Worm (Caenorhabditis elegans) whole organism, L3 larva: ENCODE results near the gene clec-182.

Experiments
- R02D3.7 ChIP-seq: fragments of 150-350 bp; optimal IDR thresholded peaks from 2 replicates; lab custom pipeline; 2014; ENCODE audit warnings: missing biosample characterization, missing genetic modification characterization
- ZK546.5 ChIP-seq: sonication (generic microtip); optimal IDR thresholded peaks from 2 replicates; lab custom pipeline; 2017; ENCODE audit warnings: missing biosample characterization, missing genetic modification characterization
- ceh-28 ChIP-seq: fragments of 150-350 bp; optimal IDR thresholded peaks from 2 replicates; lab custom pipeline; 2014; ENCODE audit warnings: missing biosample characterization, missing genetic modification reagents, missing genetic modification characterization
- ceh-82 ChIP-seq: fragments of 150-350 bp; optimal IDR thresholded peaks from 2 replicates; lab custom pipeline; 2014; ENCODE audit warnings: missing biosample characterization, missing genetic modification characterization
- daf-12 ChIP-seq: fragments of 150-350 bp; optimal IDR thresholded peaks from 2 replicates; lab custom pipeline; 2014; ENCODE audit warnings: missing biosample characterization, missing genetic modification reagents, missing genetic modification characterization
- egl-27 ChIP-seq: sonication (generic microtip); optimal IDR thresholded peaks from 4 replicates; lab custom pipeline; 2017; ENCODE audit warnings: missing biosample characterization, missing genetic modification reagents, missing genetic modification characterization
- egl-5 ChIP-seq: fragments of 150-350 bp; optimal IDR thresholded peaks from 2 replicates; lab custom pipeline; 2017; ENCODE audit warnings: missing biosample characterization, missing genetic modification reagents, missing genetic modification characterization, inconsistent platforms
- elt-1 ChIP-seq: fragments of 150-350 bp; optimal IDR thresholded peaks from 2 replicates; lab custom pipeline; 2014; ENCODE audit warnings: missing biosample characterization, missing genetic modification characterization
- elt-2 ChIP-seq: sonication (generic microtip); optimal IDR thresholded peaks from 2 replicates; lab custom pipeline; 2016; ENCODE audit warnings: missing genetic modification reagents, mild to moderate bottlenecking, missing genetic modification characterization, missing compliant biosample characterization
- elt-3 ChIP-seq, 3 experiments: fragments of 150-350 bp in 1 of 3; sonication (generic microtip) in 2 of 3; optimal IDR thresholded peaks; 2 replicates in 2 of 3; 4 replicates in 1 of 3; lab custom pipeline; 2014 to 2017; ENCODE audit warnings: missing biosample characterization in 3 of 3, missing genetic modification characterization in 3 of 3
- eor-1 ChIP-seq, 2 experiments: fragments of 150-350 bp; optimal IDR thresholded peaks; 2 replicates each; lab custom pipeline; 2014 to 2018; ENCODE audit warnings: missing biosample characterization in 2 of 2, missing genetic modification characterization in 2 of 2
- fkh-10 ChIP-seq: sonication (generic microtip); optimal IDR thresholded peaks from 2 replicates; lab custom pipeline; 2017; ENCODE audit warnings: missing biosample characterization, missing genetic modification reagents, missing genetic modification characterization
- fkh-2 ChIP-seq: fragments of 150-350 bp; optimal IDR thresholded peaks from 2 replicates; lab custom pipeline; 2014; ENCODE audit warnings: missing biosample characterization, missing genetic modification reagents, missing genetic modification characterization
- hmg-11 ChIP-seq: sonication (generic microtip); optimal IDR thresholded peaks from 2 replicates; lab custom pipeline; 2016; ENCODE audit warnings: missing genetic modification characterization, missing compliant biosample characterization
- jun-1 ChIP-seq: fragments of 150-350 bp; optimal IDR thresholded peaks from 2 replicates; lab custom pipeline; 2014; ENCODE audit warnings: missing biosample characterization, missing genetic modification reagents, missing genetic modification characterization
- lin-15B ChIP-seq: fragments of 150-350 bp; optimal IDR thresholded peaks from 2 replicates; lab custom pipeline; 2014; ENCODE audit warnings: missing biosample characterization, missing genetic modification characterization
- lin-39 ChIP-seq: fragments of 150-350 bp; optimal IDR thresholded peaks from 2 replicates; lab custom pipeline; 2018; ENCODE audit warnings: missing biosample characterization, missing genetic modification reagents, missing genetic modification characterization
- lsy-12 ChIP-seq: sonication (generic microtip); optimal IDR thresholded peaks from 2 replicates; lab custom pipeline; 2016; ENCODE audit warnings: mild to moderate bottlenecking, missing genetic modification characterization, missing compliant biosample characterization
- mdl-1 ChIP-seq: fragments of 150-350 bp; optimal IDR thresholded peaks from 2 replicates; lab custom pipeline; 2014; ENCODE audit warnings: missing biosample characterization, missing genetic modification characterization
- nfya-1 ChIP-seq: sonication (generic microtip); optimal IDR thresholded peaks from 2 replicates; lab custom pipeline; 2017; ENCODE audit warnings: missing genetic modification characterization, mild to moderate bottlenecking, missing compliant biosample characterization, antibody characterized with exemption, moderate library complexity; ENCODE audit not compliant: insufficient read depth
- nhr-11 ChIP-seq: fragments of 150-350 bp; optimal IDR thresholded peaks from 2 replicates; lab custom pipeline; 2014; ENCODE audit warnings: missing biosample characterization, missing genetic modification characterization
- nhr-23 ChIP-seq: fragments of 150-350 bp; optimal IDR thresholded peaks from 2 replicates; lab custom pipeline; 2014; ENCODE audit warnings: missing biosample characterization, missing genetic modification reagents, missing genetic modification characterization
- nhr-237 ChIP-seq: fragments of 150-350 bp; optimal IDR thresholded peaks from 2 replicates; lab custom pipeline; 2014; ENCODE audit warnings: missing biosample characterization, missing genetic modification characterization
- nhr-25 ChIP-seq: sonication (generic microtip); optimal IDR thresholded peaks from 2 replicates; lab custom pipeline; 2017; ENCODE audit warnings: missing biosample characterization, missing genetic modification characterization
- nhr-28 ChIP-seq: fragments of 150-350 bp; optimal IDR thresholded peaks from 2 replicates; lab custom pipeline; 2014; ENCODE audit warnings: missing biosample characterization, missing genetic modification characterization
- nhr-43 ChIP-seq: sonication (generic microtip); optimal IDR thresholded peaks from 2 replicates; lab custom pipeline; 2016; ENCODE audit warnings: mild to moderate bottlenecking, missing genetic modification characterization, missing compliant biosample characterization; ENCODE audit not compliant: poor library complexity, severe bottlenecking
- nhr-67 ChIP-seq: fragments of 150-350 bp; optimal IDR thresholded peaks from 2 replicates; lab custom pipeline; 2014; ENCODE audit warnings: missing biosample characterization, missing genetic modification characterization
- nhr-76 ChIP-seq: fragments of 150-350 bp; sonication (generic microtip); optimal IDR thresholded peaks from 5 replicates; lab custom pipeline; 2014; ENCODE audit warnings: missing biosample characterization, missing genetic modification characterization
- pha-4 ChIP-seq: fragments of 150-350 bp; optimal IDR thresholded peaks from 2 replicates; lab custom pipeline; 2014; ENCODE audit warnings: missing biosample characterization, missing genetic modification reagents, missing genetic modification characterization
- pqm-1 ChIP-seq: fragments of 150-350 bp; optimal IDR thresholded peaks from 2 replicates; lab custom pipeline; 2017; ENCODE audit warnings: missing biosample characterization, missing genetic modification characterization, inconsistent platforms
- sea-2 ChIP-seq: fragments of 150-350 bp; sonication (generic microtip); optimal IDR thresholded peaks from 4 replicates; lab custom pipeline; 2014; ENCODE audit warnings: missing biosample characterization, missing genetic modification reagents, missing genetic modification characterization
- skn-1 ChIP-seq: fragments of 150-350 bp; optimal IDR thresholded peaks from 2 replicates; lab custom pipeline; 2014; ENCODE audit warnings: missing biosample characterization, missing genetic modification characterization
- snpc-4 ChIP-seq: fragments of 150-350 bp; optimal IDR thresholded peaks from 2 replicates; lab custom pipeline; 2014; ENCODE audit warnings: missing biosample characterization, missing genetic modification characterization
- tbx-2 ChIP-seq: sonication (generic microtip); optimal IDR thresholded peaks from 2 replicates; lab custom pipeline; 2016; ENCODE audit warnings: mild to moderate bottlenecking, missing genetic modification characterization, missing compliant biosample characterization
- unc-39 ChIP-seq: sonication (generic microtip); optimal IDR thresholded peaks from 4 replicates; lab custom pipeline; 2017; ENCODE audit warnings: missing biosample characterization, missing genetic modification characterization
- unc-62 ChIP-seq: fragments of 150-350 bp; sonication (generic microtip); optimal IDR thresholded peaks from 4 replicates; lab custom pipeline; 2014; ENCODE audit warnings: missing biosample characterization, missing genetic modification reagents, missing genetic modification characterization
- zag-1 ChIP-seq: fragments of 150-350 bp; optimal IDR thresholded peaks from 2 replicates; lab custom pipeline; 2014; ENCODE audit warnings: missing biosample characterization, missing genetic modification characterization
- ztf-4 ChIP-seq: fragments of 150-350 bp; optimal IDR thresholded peaks from 2 replicates; lab custom pipeline; 2014; ENCODE audit warnings: missing biosample characterization, missing genetic modification characterization

Gene clec-182

ce11 chrIV:8813614-8814013, 15.5 kb upstream of the clec-182 start, which contains the start of gene exc-5:
exc-5 (minus strand) TSS chrIV:8813670.
- TF ChIP-seq unc-39 (tag; lab: Kevin White, UChicago) (no peak), pqm-1 (no peak), snpc-4 (tag; lab: Kevin White, UChicago) (no peak), nhr-28 (tag; lab: Kevin White, UChicago) (no peak), elt-2 (tag; lab: Kevin White, UChicago) (no peak), eor-1 (tag; optimal IDR thresholded peaks at IDR 0.05; lab: Kevin White, UChicago) (no peak), egl-5 (no peak), nhr-67 (tag; lab: Kevin White, UChicago) (no peak)

- no peak for TF ChIP-seq snpc-4 (tag; lab: Kevin White, UChicago)
- TF ChIP-seq pha-4 (tag; lab: Kevin White, UChicago), result peak; percentile 75
- peak; percentile 65 for TF ChIP-seq pqm-1
These were observed 9.2 kb upstream of the clec-182 start for ce11 chrIV:8807327-8807726.

- TF ChIP-seq fkh-10 (GFP tag; lab: Kevin White, UChicago) (peak; percentile 68), hmg-11 (tag; lab: Kevin White, UChicago) (peak; percentile 26), snpc-4 (tag; lab: Kevin White, UChicago) (peak; percentile 41), R02D3.7 (tag; lab: Kevin White, UChicago) (no peak), ztf-4 (no peak), nhr-25 (no peak), lin-39 (tag; lab: Kevin White, UChicago) (peak; percentile 64), nhr-67 (tag; lab: Kevin White, UChicago) (no peak), nfya-1 (tag; lab: Kevin White, UChicago) (peak; percentile 66)
These were observed 1.9 kb downstream of the clec-182 start for ce11 chrIV:8796246-8796645.

- peak; percentile 68 for TF ChIP-seq pha-4 (tag; lab: Kevin White, UChicago)
- TF ChIP-seq zag-1 (tag; lab: Kevin White, UChicago), result peak; percentile 29
- TF ChIP-seq eor-1 (tag; optimal IDR thresholded peaks at IDR 0.05; lab: Kevin White, UChicago), result no peak
- peak; percentile 81 for TF ChIP-seq nfya-1 (tag; lab: Kevin White, UChicago)
- peak; percentile 12 for TF ChIP-seq skn-1 (tag; lab: Kevin White, UChicago)
- TF ChIP-seq unc-62, result peak; percentile 80
- peak; percentile 71 for TF ChIP-seq tbx-2 (tag; lab: Kevin White, UChicago)
- TF ChIP-seq lin-39 (tag; lab: Kevin White, UChicago), result peak; percentile 79
- peak; percentile 57 for TF ChIP-seq ceh-28 (tag; lab: Kevin White, UChicago)
- peak; percentile 97 for TF ChIP-seq elt-2 (tag; lab: Kevin White, UChicago)
- TF ChIP-seq sea-2, result no peak
- no peak for TF ChIP-seq nhr-11 (tag; lab: Kevin White, UChicago)
- peak; percentile 77 for TF ChIP-seq jun-1 (tag; lab: Kevin White, UChicago)
- TF ChIP-seq R02D3.7 (tag; lab: Kevin White, UChicago), result peak; percentile 46
- TF ChIP-seq fkh-10 (GFP tag; lab: Kevin White, UChicago), result peak; percentile 90
- peak; percentile 83 for TF ChIP-seq nhr-23
- TF ChIP-seq hmg-11 (tag; lab: Kevin White, UChicago), result peak; percentile 80
- no peak for TF ChIP-seq ZK546.5 (tag; lab: Kevin White, UChicago)
- TF ChIP-seq elt-3 (tag; optimal IDR thresholded peaks at IDR 0.05; lab: Kevin White, UChicago), result peak in 1 of 3 experiments; percentile 11
- TF ChIP-seq nhr-25, result peak; percentile 88
- peak; percentile 56 for TF ChIP-seq pqm-1
- no peak for TF ChIP-seq nhr-237 (tag; lab: Kevin White, UChicago)
- TF ChIP-seq nhr-76, result no peak
- peak; percentile 65 for TF ChIP-seq elt-1 (tag; lab: Kevin White, UChicago)
- peak; percentile 82 for TF ChIP-seq lsy-12 (tag; lab: Kevin White, UChicago)
- peak; percentile 83 for TF ChIP-seq snpc-4 (tag; lab: Kevin White, UChicago)
- peak; percentile 17 for TF ChIP-seq lin-15B (tag; lab: Kevin White, UChicago)
- peak; percentile 49 for TF ChIP-seq ceh-82
- peak; percentile 62 for TF ChIP-seq nhr-43
- TF ChIP-seq fkh-2 (tag; lab: Kevin White, UChicago), result no peak
- peak; percentile 75 for TF ChIP-seq mdl-1 (tag; lab: Kevin White, UChicago)
- peak; percentile 53 for TF ChIP-seq egl-27 (tag; lab: Kevin White, UChicago)
- TF ChIP-seq ztf-4, result peak; percentile 67
- TF ChIP-seq daf-12 (tag; lab: Kevin White, UChicago), result peak; percentile 7
These were observed 3.1 kb downstream of the clec-182 start for ce11 chrIV:8794895-8795665.
